Worm (Caenorhabditis elegans) whole organism, late embryonic: ENCODE measurements around the gene cup-14.

Source experiments
- T23F11.4 ChIP-seq: fragments of 200-800 bp; sonication (Bioruptor generic); optimal IDR thresholded peaks from 2 replicates; lab custom pipeline; 2018; ENCODE audit warnings: mild to moderate bottlenecking, missing genetic modification characterization, missing compliant biosample characterization
- ceh-18 ChIP-seq: sonication (generic microtip); optimal IDR thresholded peaks from 2 replicates; lab custom pipeline; 2016; ENCODE audit warnings: missing genetic modification characterization, missing compliant biosample characterization
- ceh-24 ChIP-seq: sonication (generic microtip); optimal IDR thresholded peaks from 2 replicates; lab custom pipeline; 2016; ENCODE audit warnings: mild to moderate bottlenecking, missing genetic modification characterization, missing compliant biosample characterization
- ceh-31 ChIP-seq: sonication (generic microtip); optimal IDR thresholded peaks from 2 replicates; lab custom pipeline; 2016; ENCODE audit warnings: missing genetic modification characterization, missing compliant biosample characterization
- dmd-4 ChIP-seq: sonication (generic microtip); optimal IDR thresholded peaks from 2 replicates; lab custom pipeline; 2016; ENCODE audit warnings: borderline replicate concordance, missing genetic modification characterization, missing compliant biosample characterization
- elt-4 ChIP-seq: sonication (generic microtip); optimal IDR thresholded peaks from 2 replicates; lab custom pipeline; 2016; ENCODE audit warnings: missing genetic modification characterization, missing compliant biosample characterization
- nhr-11 ChIP-seq: fragments of 150-350 bp; optimal IDR thresholded peaks from 2 replicates; lab custom pipeline; 2014; ENCODE audit warnings: missing biosample characterization, missing genetic modification characterization
- pag-3 ChIP-seq: sonication (generic microtip); optimal IDR thresholded peaks from 2 replicates; lab custom pipeline; 2016; ENCODE audit warnings: missing compliant biosample characterization, missing genetic modification characterization, borderline replicate concordance
- sdc-2 ChIP-seq: sonication (generic microtip); optimal IDR thresholded peaks from 2 replicates; lab custom pipeline; 2016; ENCODE audit warnings: missing genotype, missing genetic modification characterization, missing compliant biosample characterization
- sox-4 ChIP-seq: sonication (generic microtip); optimal IDR thresholded peaks from 2 replicates; lab custom pipeline; 2017; ENCODE audit warnings: mild to moderate bottlenecking, missing genetic modification characterization, inconsistent platforms, missing compliant biosample characterization

ce11 chrII:13813950-13814349, 58.1 kb downstream of the cup-14 start:
- TF ChIP-seq ceh-18 (tag; lab: Kevin White, UChicago) = no peak
- no peak for TF ChIP-seq T23F11.4 (GFP tag; lab: Kevin White, UChicago)
- no peak for TF ChIP-seq sox-4 (tag; lab: Kevin White, UChicago)
- TF ChIP-seq ceh-24 (tag; lab: Kevin White, UChicago) = no peak
- TF ChIP-seq pag-3 (tag; lab: Kevin White, UChicago) = no peak
- TF ChIP-seq ceh-31 (tag; lab: Kevin White, UChicago) = no peak
- no peak for TF ChIP-seq dmd-4
- no peak for TF ChIP-seq nhr-11 (tag; lab: Kevin White, UChicago)
- no peak for TF ChIP-seq elt-4 (tag; lab: Kevin White, UChicago)
- no peak for TF ChIP-seq sdc-2 (tag; lab: Kevin White, UChicago)
